Worm (Caenorhabditis elegans): ENCODE results near the gene mfsd-10.

mfsd-10 gene

ce11 chrX:17359452-17359851, 9.0 kb downstream of the mfsd-10 start, which contains the start of gene npr-36:
TSS of gene npr-36 (plus strand) at chrX:17359752.
- TF ChIP-seq blmp-1 (tag; optimal IDR thresholded peaks at IDR 0.05) (no peak), unc-39 (tag; optimal IDR thresholded peaks at IDR 0.05) (no peak), elt-1 (tag; optimal IDR thresholded peaks at IDR 0.05; ENCODE audit: borderline replicate concordance, insufficient read depth) (no peak), ceh-83 (GFP tag; optimal IDR thresholded peaks at IDR 0.05) (no peak), mab-5 (tag; optimal IDR thresholded peaks at IDR 0.05) (no peak), M03D4.4 (tag; optimal IDR thresholded peaks at IDR 0.05) (no peak), mls-2 (tag; optimal IDR thresholded peaks at IDR 0.05) (no peak), hlh-1 (tag; optimal IDR thresholded peaks at IDR 0.05) (no peak), nhr-12 (tag; optimal IDR thresholded peaks at IDR 0.05) (no peak), elt-3 (tag; optimal IDR thresholded peaks at IDR 0.05) (no peak), zip-8 (tag; optimal IDR thresholded peaks at IDR 0.05) (no peak), mep-1 (tag; optimal IDR thresholded peaks at IDR 0.05) (no peak), lin-13 (tag; optimal IDR thresholded peaks at IDR 0.05) (no peak), nhr-237 (tag; optimal IDR thresholded peaks at IDR 0.05) (no peak), ceh-43 (GFP tag; optimal IDR thresholded peaks at IDR 0.05) (no peak), drap-1 (GFP tag; optimal IDR thresholded peaks at IDR 0.05) (no peak), ceh-39 (tag; optimal IDR thresholded peaks at IDR 0.05) (no peak), bed-3 (GFP tag; optimal IDR thresholded peaks at IDR 0.05) (no peak), pha-4 (tag; optimal IDR thresholded peaks at IDR 0.05) (no peak)

ce11 chrX:17356748-17357147, 11.7 kb downstream of the mfsd-10 start:
- no peak for TF ChIP-seq blmp-1 (tag; optimal IDR thresholded peaks at IDR 0.05)
- no peak for TF ChIP-seq ceh-43 (GFP tag; optimal IDR thresholded peaks at IDR 0.05)

ce11 chrX:17355462-17355861, 13.0 kb downstream of the mfsd-10 start:
- TF ChIP-seq flh-1 (GFP tag; optimal IDR thresholded peaks at IDR 0.05) (no peak), ces-1 (GFP tag; optimal IDR thresholded peaks at IDR 0.05) (peak; percentile 57), ceh-43 (GFP tag; optimal IDR thresholded peaks at IDR 0.05) (no peak)

- TF ChIP-seq pha-4 (tag; optimal IDR thresholded peaks at IDR 0.05) (no peak), M03D4.4 (tag; optimal IDR thresholded peaks at IDR 0.05) (no peak), elt-1 (tag; optimal IDR thresholded peaks at IDR 0.05; ENCODE audit: borderline replicate concordance, insufficient read depth) (no peak), sem-2 (GFP tag; optimal IDR thresholded peaks at IDR 0.05) (no peak), ces-1 (GFP tag; optimal IDR thresholded peaks at IDR 0.05) (peak; percentile 49)
Observed at ce11 chrX:17352098-17352497, 16.3 kb downstream of the mfsd-10 start.

ce11 chrX:17349411-17349810, 19.0 kb downstream of the mfsd-10 start:
- TF ChIP-seq unc-62 (GFP tag; optimal IDR thresholded peaks at IDR 0.05), result no peak
- no peak for TF ChIP-seq blmp-1 (tag; optimal IDR thresholded peaks at IDR 0.05)
- no peak for TF ChIP-seq unc-120 (tag; optimal IDR thresholded peaks at IDR 0.05; ENCODE audit: poor library complexity, severe bottlenecking)
- no peak for TF ChIP-seq lin-32 (GFP tag; optimal IDR thresholded peaks at IDR 0.05)
- TF ChIP-seq tbx-8 (GFP tag; optimal IDR thresholded peaks at IDR 0.05), result no peak

ce11 chrX:17340484-17340883, 28.0 kb downstream of the mfsd-10 start, which contains the start of gene C53C11.1:
TSS of gene C53C11.1 (plus strand) at chrX:17340784.
- TF ChIP-seq lin-32 (GFP tag; optimal IDR thresholded peaks at IDR 0.05) (no peak), ham-2 (GFP tag; optimal IDR thresholded peaks at IDR 0.05) (no peak), sem-2 (GFP tag; optimal IDR thresholded peaks at IDR 0.05) (no peak), mep-1 (tag; optimal IDR thresholded peaks at IDR 0.05) (no peak), sptf-1 (tag; optimal IDR thresholded peaks at IDR 0.05) (no peak), unc-39 (tag; optimal IDR thresholded peaks at IDR 0.05) (no peak), mls-2 (tag; optimal IDR thresholded peaks at IDR 0.05) (no peak), nhr-12 (tag; optimal IDR thresholded peaks at IDR 0.05) (no peak), unc-120 (tag; optimal IDR thresholded peaks at IDR 0.05; ENCODE audit: poor library complexity, severe bottlenecking) (no peak), ces-1 (GFP tag; optimal IDR thresholded peaks at IDR 0.05) (no peak), drap-1 (GFP tag; optimal IDR thresholded peaks at IDR 0.05) (no peak), ztf-11 (tag; optimal IDR thresholded peaks at IDR 0.05) (no peak)

Data from whole organism, mixed stage, embryonic.